Worm (Caenorhabditis elegans) whole organism, L1 larva: ENCODE results near the gene pph-4.1.

ENCODE experiments used
- C16A3.4 ChIP-seq: fragments of 150-350 bp; optimal IDR thresholded peaks from 2 replicates; lab custom pipeline; 2014; ENCODE audit warnings: missing biosample characterization, missing genetic modification characterization
- ama-1 ChIP-seq: fragments of 150-350 bp; optimal IDR thresholded peaks from 2 replicates; lab custom pipeline; 2014
- ceh-63 ChIP-seq: fragments of 200-800 bp; sonication (Bioruptor generic); optimal IDR thresholded peaks from 2 replicates; lab custom pipeline; 2018; ENCODE audit warnings: mild to moderate bottlenecking, missing genetic modification characterization, missing compliant biosample characterization
- dpl-1 ChIP-seq, 3 experiments: fragments of 150-350 bp in 2 of 3; sonication (generic microtip) in 1 of 3; optimal IDR thresholded peaks; 2 replicates each; lab custom pipeline; 2014 to 2017; ENCODE audit warnings: missing biosample characterization in 3 of 3, missing genetic modification characterization in 3 of 3, missing genetic modification reagents in 3 of 3
- efl-1 ChIP-seq, 4 experiments: fragments of 150-350 bp; optimal IDR thresholded peaks in 3 of 4; peaks in 1 of 4; 1 replicate in 1 of 4; 2 replicates in 3 of 4; lab custom pipeline; 2014; ENCODE audit warnings: missing biosample characterization in 2 of 4, missing genetic modification characterization in 2 of 4, missing genetic modification reagents in 2 of 4
- egl-13 ChIP-seq: sonication (generic microtip); optimal IDR thresholded peaks from 2 replicates; lab custom pipeline; 2016; ENCODE audit warnings: missing genotype, missing genetic modification reagents, missing genetic modification characterization, missing compliant biosample characterization
- elt-2 ChIP-seq: sonication (generic microtip); optimal IDR thresholded peaks from 2 replicates; lab custom pipeline; 2016; ENCODE audit warnings: missing genetic modification characterization, mild to moderate bottlenecking, inconsistent platforms, missing compliant biosample characterization, missing genetic modification reagents
- elt-3 ChIP-seq, 6 experiments: fragments of 150-350 bp in 1 of 6; sonication (generic microtip); optimal IDR thresholded peaks; 2 replicates each; lab custom pipeline; 2017 to 2018; ENCODE audit warnings: missing biosample characterization in 6 of 6, missing genetic modification characterization in 6 of 6, inconsistent platforms in 1 of 6
- ets-5 ChIP-seq: fragments of 200-800 bp; sonication (Bioruptor generic); IDR thresholded peaks from 2 replicates; pipeline ENCODE4 v1.3.6; 2022; ENCODE audit warnings: missing genetic modification characterization, missing compliant biosample characterization
- fkh-10 ChIP-seq: sonication (generic microtip); optimal IDR thresholded peaks from 2 replicates; lab custom pipeline; 2017; ENCODE audit warnings: missing biosample characterization, missing genetic modification reagents, missing genetic modification characterization
- fkh-4 ChIP-seq: sonication (generic microtip); optimal IDR thresholded peaks from 2 replicates; lab custom pipeline; 2016; ENCODE audit warnings: missing compliant biosample characterization, missing genetic modification characterization, borderline replicate concordance
- fkh-8 ChIP-seq: sonication (generic microtip); optimal IDR thresholded peaks from 2 replicates; lab custom pipeline; 2016; ENCODE audit warnings: mild to moderate bottlenecking, missing genetic modification characterization, missing compliant biosample characterization
- hpl-2 ChIP-seq: fragments of 150-350 bp; optimal IDR thresholded peaks from 2 replicates; lab custom pipeline; 2014; ENCODE audit warnings: missing biosample characterization, missing genetic modification reagents, missing genetic modification characterization
- lin-13 ChIP-seq: fragments of 150-350 bp; optimal IDR thresholded peaks from 2 replicates; lab custom pipeline; 2014; ENCODE audit warnings: missing biosample characterization, missing genetic modification reagents, missing genetic modification characterization
- lin-15B ChIP-seq: fragments of 150-350 bp; sonication (generic microtip); optimal IDR thresholded peaks from 3 replicates; lab custom pipeline; 2014; ENCODE audit warnings: missing biosample characterization, missing genetic modification characterization
- lin-39 ChIP-seq: fragments of 150-350 bp; optimal IDR thresholded peaks from 2 replicates; lab custom pipeline; 2014; ENCODE audit warnings: missing biosample characterization, missing genetic modification reagents, missing genetic modification characterization
- mab-9 ChIP-seq: fragments of 200-800 bp; sonication (Bioruptor generic); IDR thresholded peaks from 2 replicates; pipeline ENCODE4 v1.3.6; 2022; ENCODE audit warnings: missing genetic modification reagents, missing genetic modification characterization, missing compliant biosample characterization
- mdl-1 ChIP-seq, 2 experiments: fragments of 150-350 bp; optimal IDR thresholded peaks; 2 replicates each; lab custom pipeline; 2014 to 2017; ENCODE audit warnings: missing biosample characterization in 2 of 2, missing genetic modification characterization in 2 of 2, inconsistent platforms in 1 of 2
- mep-1 ChIP-seq: fragments of 150-350 bp; optimal IDR thresholded peaks from 2 replicates; lab custom pipeline; 2014; ENCODE audit warnings: missing biosample characterization, missing genetic modification characterization
- nhr-28 ChIP-seq: fragments of 150-350 bp; optimal IDR thresholded peaks from 2 replicates; lab custom pipeline; 2014; ENCODE audit warnings: missing biosample characterization, missing genetic modification characterization
- nhr-47 ChIP-seq: sonication (generic microtip); optimal IDR thresholded peaks from 2 replicates; lab custom pipeline; 2016; ENCODE audit warnings: mild to moderate bottlenecking, missing genetic modification characterization, moderate library complexity, missing compliant biosample characterization
- nhr-77 ChIP-seq: fragments of 150-350 bp; optimal IDR thresholded peaks from 2 replicates; lab custom pipeline; 2014; ENCODE audit warnings: missing biosample characterization, missing genetic modification characterization
- nhr-84 ChIP-seq: sonication (generic microtip); optimal IDR thresholded peaks from 2 replicates; lab custom pipeline; 2017; ENCODE audit warnings: missing biosample characterization, missing genetic modification characterization
- nhr-90 ChIP-seq: sonication (generic microtip); optimal IDR thresholded peaks from 2 replicates; lab custom pipeline; 2016; ENCODE audit warnings: mild to moderate bottlenecking, missing genetic modification characterization, missing compliant biosample characterization; ENCODE audit not compliant: poor library complexity
- pag-3 ChIP-seq: sonication (generic microtip); optimal IDR thresholded peaks from 2 replicates; lab custom pipeline; 2017; ENCODE audit warnings: missing genetic modification characterization, mild to moderate bottlenecking, missing compliant biosample characterization, antibody characterized with exemption, borderline replicate concordance; ENCODE audit not compliant: insufficient read depth
- pax-3 ChIP-seq: fragments of 200-800 bp; sonication (Bioruptor generic); optimal IDR thresholded peaks from 2 replicates; lab custom pipeline; 2018; ENCODE audit warnings: mild to moderate bottlenecking, missing genetic modification characterization, moderate library complexity, missing compliant biosample characterization
- pqm-1 ChIP-seq: sonication (generic microtip); optimal IDR thresholded peaks from 3 replicates; lab custom pipeline; 2017; ENCODE audit warnings: missing biosample characterization, missing genetic modification characterization
- rnt-1 ChIP-seq: sonication (generic microtip); optimal IDR thresholded peaks from 2 replicates; lab custom pipeline; 2016; ENCODE audit warnings: mild to moderate bottlenecking, missing genetic modification characterization, moderate library complexity, missing compliant biosample characterization
- snpc-4 ChIP-seq: fragments of 150-350 bp; optimal IDR thresholded peaks from 2 replicates; lab custom pipeline; 2014; ENCODE audit warnings: missing biosample characterization, missing genetic modification characterization
- snu-23 ChIP-seq: sonication (generic microtip); optimal IDR thresholded peaks from 2 replicates; lab custom pipeline; 2016; ENCODE audit warnings: missing genetic modification characterization, missing compliant biosample characterization
- sox-4 ChIP-seq: sonication (generic microtip); optimal IDR thresholded peaks from 2 replicates; lab custom pipeline; 2016; ENCODE audit warnings: missing genetic modification characterization, missing compliant biosample characterization
- sptf-1 ChIP-seq: fragments of 150-350 bp; optimal IDR thresholded peaks from 2 replicates; lab custom pipeline; 2014; ENCODE audit warnings: missing biosample characterization, missing genetic modification characterization
- tbx-2 ChIP-seq: sonication (generic microtip); optimal IDR thresholded peaks from 2 replicates; lab custom pipeline; 2016; ENCODE audit warnings: missing genetic modification characterization, missing compliant biosample characterization
- vab-15 ChIP-seq: sonication (generic microtip); optimal IDR thresholded peaks from 2 replicates; lab custom pipeline; 2017; ENCODE audit warnings: missing genotype, mild to moderate bottlenecking, missing genetic modification characterization, missing compliant biosample characterization
- xbp-1 ChIP-seq: sonication (generic microtip); optimal IDR thresholded peaks from 2 replicates; lab custom pipeline; 2016; ENCODE audit warnings: missing genetic modification characterization, missing compliant biosample characterization
- zag-1 ChIP-seq: fragments of 150-350 bp; optimal IDR thresholded peaks from 2 replicates; lab custom pipeline; 2014; ENCODE audit warnings: missing biosample characterization, missing genetic modification characterization
- ztf-4 ChIP-seq: fragments of 150-350 bp; optimal IDR thresholded peaks from 2 replicates; lab custom pipeline; 2014; ENCODE audit warnings: missing biosample characterization, missing genetic modification characterization

pph-4.1 gene

ce11 chrIII:12335400-12335994 is 15.6 kb downstream of the pph-4.1 start (continued):
- TF ChIP-seq snu-23 (GFP tag; lab: Kevin White, UChicago) (peak; percentile 88), efl-1 (optimal IDR thresholded peaks at IDR 0.05; lab: Kevin White, UChicago) (peak; percentile 76), efl-1 (GFP tag; optimal IDR thresholded peaks at IDR 0.05 in 1 of 2; lab: Kevin White, UChicago) (peak; percentile 59 to 94), xbp-1 (tag; lab: Kevin White, UChicago) (peak; percentile 58), vab-15 (tag; lab: Kevin White, UChicago) (no peak), ets-5 (no peak), lin-39 (no peak), nhr-90 (tag; lab: Kevin White, UChicago) (peak; percentile 76), egl-13 (tag; lab: Kevin White, UChicago) (no peak), ama-1 (no peak), pag-3 (peak; percentile 46), lin-15B (tag; lab: Kevin White, UChicago) (peak; percentile 9), tbx-2 (tag; lab: Kevin White, UChicago) (peak; percentile 78), nhr-77 (peak; percentile 73), elt-3 (tag; optimal IDR thresholded peaks at IDR 0.05; lab: Kevin White, UChicago) (peak in 4 of 6 experiments; percentile 20 to 66 (median 55)), fkh-10 (GFP tag; lab: Kevin White, UChicago) (peak; percentile 21), ceh-63 (GFP tag; lab: Kevin White, UChicago) (no peak), rnt-1 (peak; percentile 69), sox-4 (tag; lab: Kevin White, UChicago) (no peak), sptf-1 (no peak), zag-1 (no peak), C16A3.4 (peak; percentile 44), dpl-1 (GFP tag; optimal IDR thresholded peaks at IDR 0.05; lab: Kevin White, UChicago) (peak; percentile 63 to 67 (median 63)), ztf-4 (tag; lab: Kevin White, UChicago) (peak; percentile 44), fkh-8 (tag; lab: Kevin White, UChicago) (peak; percentile 41), hpl-2 (GFP tag; lab: Kevin White, UChicago) (no peak), pax-3 (tag; lab: Kevin White, UChicago) (no peak), fkh-4 (tag; lab: Kevin White, UChicago) (no peak), pqm-1 (tag; lab: Kevin White, UChicago) (no peak), mdl-1 (tag; optimal IDR thresholded peaks at IDR 0.05; lab: Kevin White, UChicago) (peak in 1 of 2 experiments; percentile 69), nhr-47 (tag; lab: Kevin White, UChicago) (peak; percentile 67), mab-9 (GFP tag; lab: Robert Waterston, UW) (no peak)
- TF ChIP-seq, all 84 proteins: peak for 40

DNA sequence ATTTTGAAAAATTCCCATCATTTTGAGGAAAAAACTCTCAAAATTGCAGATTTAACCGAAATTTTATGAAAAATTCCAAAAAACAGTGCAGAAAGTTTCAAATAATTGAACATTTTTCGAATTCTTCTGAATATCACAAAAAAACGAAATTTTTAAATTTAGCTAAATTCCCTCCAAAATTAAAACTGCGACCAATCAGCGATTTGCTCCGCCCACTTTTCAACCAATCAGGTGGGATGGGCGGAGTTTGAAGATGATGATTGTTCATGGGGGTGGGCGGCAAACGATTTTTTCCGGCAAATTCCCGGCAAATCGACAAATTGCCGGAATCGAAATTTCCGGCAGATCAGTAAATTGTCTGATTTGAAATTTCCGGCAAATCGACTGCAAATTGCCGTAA is 16.9 kb downstream of the pph-4.1 start:
- TF ChIP-seq snpc-4 (tag; lab: Kevin White, UChicago) (no peak), lin-13 (GFP tag; lab: Kevin White, UChicago) (no peak), efl-1 (optimal IDR thresholded peaks at IDR 0.05; lab: Kevin White, UChicago) (no peak), efl-1 (GFP tag; optimal IDR thresholded peaks at IDR 0.05 in 1 of 2; lab: Kevin White, UChicago) (peak in 1 of 2 experiments; percentile 46), mab-9 (GFP tag; lab: Robert Waterston, UW) (no peak), lin-39 (no peak)
- TF ChIP-seq, all 84 proteins: peak for 1

- TF ChIP-seq mep-1 (tag; lab: Kevin White, UChicago) (no peak), ceh-63 (GFP tag; lab: Kevin White, UChicago) (no peak), tbx-2 (tag; lab: Kevin White, UChicago) (no peak), ets-5 (no peak), nhr-84 (no peak), nhr-28 (tag; lab: Kevin White, UChicago) (no peak), lin-13 (GFP tag; lab: Kevin White, UChicago) (no peak), nhr-77 (no peak), elt-2 (tag; lab: Kevin White, UChicago) (no peak)
Measured at ce11 chrIII:12333445-12333844, 17.7 kb downstream of the pph-4.1 start, which contains the start of gene zip-1. TSS of gene zip-1 (plus strand) at chrIII:12333745.
